Fruit fly (Drosophila melanogaster): Measurements from ENCODE around the gene ScsbetaG.

Gene ScsbetaG

DNA sequence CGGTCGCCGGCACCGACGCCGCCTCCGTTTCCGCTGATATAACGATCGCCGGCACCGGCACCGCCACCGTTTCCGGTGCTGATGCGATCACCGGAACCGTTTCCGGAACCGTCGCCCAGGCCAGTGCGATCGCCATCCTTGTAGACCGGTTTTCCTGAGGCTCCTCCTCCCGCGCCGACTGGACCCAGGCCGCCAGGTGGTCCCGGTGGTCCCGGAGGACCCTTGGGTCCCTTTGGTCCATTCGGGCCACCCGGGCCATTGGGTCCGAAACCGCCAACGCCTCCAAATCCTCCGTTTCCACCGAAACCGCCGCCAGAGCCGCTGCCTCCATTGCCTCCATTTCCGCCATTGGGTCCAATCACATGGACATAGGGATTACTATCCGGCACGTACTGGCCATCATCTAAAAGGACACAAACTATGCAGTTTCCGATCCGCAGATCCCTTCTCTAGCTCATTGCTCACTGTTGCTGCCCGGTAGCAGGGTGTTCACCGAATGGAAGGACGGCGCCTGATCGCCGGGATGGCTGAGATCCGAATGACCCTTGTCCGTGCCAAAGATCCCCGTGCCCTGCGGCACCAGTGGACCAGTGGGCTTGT is 20.6 kb downstream of the ScsbetaG start:
- TF ChIP-seq Sp1 (GFP tag; optimal IDR thresholded peaks at IDR 0.05), result no peak
- TF ChIP-seq Dfd (GFP tag; optimal IDR thresholded peaks at IDR 0.05), result peak; percentile 99

DNA sequence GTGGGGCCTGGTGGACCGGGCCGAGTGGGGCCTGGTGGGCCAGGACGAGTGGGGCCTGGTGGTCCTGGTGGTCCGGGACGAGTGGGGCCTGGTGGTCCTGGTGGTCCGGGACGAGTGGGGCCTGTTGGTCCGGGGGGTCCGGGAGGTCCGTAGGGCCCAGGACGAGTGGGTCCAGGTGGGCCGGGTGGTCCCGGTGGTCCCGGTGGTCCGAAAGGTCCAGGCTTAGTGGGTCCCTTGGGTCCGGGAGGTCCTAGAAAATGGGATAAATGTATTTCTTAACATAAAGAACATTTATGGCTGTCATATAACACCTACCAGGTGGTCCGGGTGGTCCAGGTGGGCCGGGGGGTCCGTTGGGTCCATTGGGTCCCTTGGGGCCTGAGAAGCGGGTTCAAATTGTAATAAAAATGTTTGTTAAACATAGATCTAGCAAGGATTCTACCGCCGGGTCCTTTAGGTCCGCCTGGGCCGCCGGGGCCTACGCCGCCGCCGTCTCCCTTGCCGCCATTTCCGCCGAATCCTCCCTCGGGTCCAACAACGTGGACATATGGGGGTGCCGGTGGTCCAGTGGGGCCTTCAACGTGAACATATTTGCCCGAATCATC is 22.8 kb downstream of the ScsbetaG start:
- TF ChIP-seq Jra (GFP tag; optimal IDR thresholded peaks at IDR 0.05) (no peak), Dfd (GFP tag; optimal IDR thresholded peaks at IDR 0.05) (peak; percentile 99), CG9705 (GFP tag; optimal IDR thresholded peaks at IDR 0.05) (no peak), ey (GFP tag; optimal IDR thresholded peaks at IDR 0.05) (no peak), fru (GFP tag; optimal IDR thresholded peaks at IDR 0.05) (no peak), br (GFP tag; optimal IDR thresholded peaks at IDR 0.05) (no peak), Hr83 (GFP tag; optimal IDR thresholded peaks at IDR 0.05; ENCODE audit: poor library complexity, severe bottlenecking) (no peak), woc (GFP tag; optimal IDR thresholded peaks at IDR 0.05) (no peak)

DNA sequence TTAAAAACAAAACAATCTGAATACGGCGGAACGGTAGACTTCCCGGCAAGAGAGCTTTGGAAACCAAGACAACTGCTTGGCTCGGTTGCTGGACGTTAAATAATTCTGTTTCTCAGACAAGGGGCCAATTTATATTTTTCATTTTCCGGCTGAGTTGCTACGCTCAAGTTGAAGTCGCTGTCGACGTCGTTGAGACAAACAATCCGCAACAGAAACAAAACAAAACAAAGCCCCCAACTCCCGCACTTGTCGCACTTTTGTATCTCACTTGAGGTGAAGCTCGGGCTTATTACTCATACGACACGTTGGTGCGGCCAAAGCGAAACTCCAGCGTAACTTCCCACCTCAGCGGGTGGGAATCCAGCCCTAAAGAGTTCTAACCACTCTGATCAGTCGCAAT is 27.8 kb downstream of the ScsbetaG start, which contains the start of gene CG13285:
CG13285 (minus strand) TSS at position 101 of the 400 bp plus-strand sequence.
- TF ChIP-seq GATAd (GFP tag; optimal IDR thresholded peaks at IDR 0.05), result no peak
- TF ChIP-seq Hr78 (GFP tag; optimal IDR thresholded peaks at IDR 0.05), result no peak
- TF ChIP-seq tai (GFP tag; optimal IDR thresholded peaks at IDR 0.05), result no peak
- no peak for TF ChIP-seq CG9705 (GFP tag; optimal IDR thresholded peaks at IDR 0.05)
- TF ChIP-seq Jra (GFP tag; optimal IDR thresholded peaks at IDR 0.05), result no peak
- no peak for TF ChIP-seq Sp1 (GFP tag; optimal IDR thresholded peaks at IDR 0.05)
- TF ChIP-seq HLH106 (tag; optimal IDR thresholded peaks at IDR 0.05), result no peak
- TF ChIP-seq fru (GFP tag; optimal IDR thresholded peaks at IDR 0.05), result no peak
- TF ChIP-seq psq (GFP tag; optimal IDR thresholded peaks at IDR 0.05), result no peak
- TF ChIP-seq rgr (GFP tag; optimal IDR thresholded peaks at IDR 0.05), result no peak

DNA sequence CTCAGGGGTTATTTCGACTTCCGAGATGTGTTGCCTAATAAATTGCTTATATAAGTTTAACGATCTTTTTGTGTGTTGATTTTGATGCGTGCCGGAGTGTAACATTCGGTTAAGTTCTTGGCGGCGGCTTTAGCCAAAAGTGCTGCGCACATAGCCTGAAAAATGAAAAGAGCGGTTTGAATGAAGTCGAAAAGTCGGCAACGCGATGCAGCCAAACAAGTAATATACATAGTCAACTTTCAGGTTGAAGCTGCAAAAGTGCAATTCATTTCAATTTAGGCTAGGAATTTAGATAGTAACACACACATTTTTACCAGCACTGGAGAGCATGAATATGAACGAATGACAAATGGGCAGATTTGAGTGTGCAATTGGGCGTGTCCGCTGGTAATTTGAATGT is 29.2 kb downstream of the ScsbetaG start:
- TF ChIP-seq OdsH (GFP tag; optimal IDR thresholded peaks at IDR 0.05) (no peak), CG9705 (GFP tag; optimal IDR thresholded peaks at IDR 0.05) (no peak), N (GFP tag; optimal IDR thresholded peaks at IDR 0.05) (peak; percentile 20), tai (GFP tag; optimal IDR thresholded peaks at IDR 0.05) (no peak), Hr83 (GFP tag; optimal IDR thresholded peaks at IDR 0.05; ENCODE audit: poor library complexity, severe bottlenecking) (no peak), lola (GFP tag; optimal IDR thresholded peaks at IDR 0.05) (no peak), Vsx2 (GFP tag; optimal IDR thresholded peaks at IDR 0.05; ENCODE audit: partially characterized antibody) (no peak), GATAd (GFP tag; optimal IDR thresholded peaks at IDR 0.05) (no peak), ey (GFP tag; optimal IDR thresholded peaks at IDR 0.05) (no peak), Hnf4 (GFP tag; optimal IDR thresholded peaks at IDR 0.05) (no peak), Myc (optimal IDR thresholded peaks at IDR 0.05) (peak; percentile 83)

DNA sequence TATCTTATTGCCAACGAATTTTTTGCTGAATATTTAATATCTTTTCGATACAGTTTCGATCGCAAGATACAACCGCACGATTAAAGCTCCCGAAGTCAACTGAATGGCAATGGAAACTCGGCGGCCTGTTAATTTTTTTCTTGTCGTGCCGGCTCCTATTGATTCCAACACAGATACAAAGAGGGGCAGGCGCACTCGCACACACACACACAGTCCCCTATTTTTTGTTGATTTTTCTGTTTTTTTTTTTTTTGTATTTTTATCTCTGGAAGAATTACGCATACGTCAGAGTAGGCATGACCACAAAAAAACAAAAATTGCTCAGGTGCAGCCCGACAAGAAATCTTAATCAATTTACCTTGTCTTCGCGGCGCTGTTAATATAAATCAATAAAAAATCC is 34.2 kb downstream of the ScsbetaG start, which contains the start of gene Lkr:
Lkr (minus strand) TSS at position 101 of the 400 bp plus-strand sequence.
- TF ChIP-seq psq (GFP tag; optimal IDR thresholded peaks at IDR 0.05) (no peak), CG9705 (GFP tag; optimal IDR thresholded peaks at IDR 0.05) (no peak), lola (GFP tag; optimal IDR thresholded peaks at IDR 0.05) (no peak), Abd-B (GFP tag; optimal IDR thresholded peaks at IDR 0.05) (no peak), Jra (GFP tag; optimal IDR thresholded peaks at IDR 0.05) (no peak), ey (GFP tag; optimal IDR thresholded peaks at IDR 0.05) (no peak), HLH106 (tag; optimal IDR thresholded peaks at IDR 0.05) (no peak), CG32264 (GFP tag; optimal IDR thresholded peaks at IDR 0.05) (no peak), pan (optimal IDR thresholded peaks at IDR 0.05) (no peak), N (GFP tag; optimal IDR thresholded peaks at IDR 0.05) (no peak), Sp1 (GFP tag; optimal IDR thresholded peaks at IDR 0.05) (no peak), usp (GFP tag; optimal IDR thresholded peaks at IDR 0.05) (no peak), brk (GFP tag; optimal IDR thresholded peaks at IDR 0.05) (no peak), CrebA (GFP tag; optimal IDR thresholded peaks at IDR 0.05; ENCODE audit: borderline replicate concordance) (no peak), br (GFP tag; optimal IDR thresholded peaks at IDR 0.05) (no peak), Vsx2 (GFP tag; optimal IDR thresholded peaks at IDR 0.05; ENCODE audit: partially characterized antibody) (no peak), dmrt93B (GFP tag; optimal IDR thresholded peaks at IDR 0.05) (no peak), jim (GFP tag; optimal IDR thresholded peaks at IDR 0.05) (no peak), sage (GFP tag; optimal IDR thresholded peaks at IDR 0.05) (no peak), dsf (GFP tag; optimal IDR thresholded peaks at IDR 0.05; ENCODE audit: borderline replicate concordance) (no peak)

Measured in whole organism, wandering third instar larva.